Worm (Caenorhabditis elegans): ENCODE data around the gene K01F9.2.

DNA sequence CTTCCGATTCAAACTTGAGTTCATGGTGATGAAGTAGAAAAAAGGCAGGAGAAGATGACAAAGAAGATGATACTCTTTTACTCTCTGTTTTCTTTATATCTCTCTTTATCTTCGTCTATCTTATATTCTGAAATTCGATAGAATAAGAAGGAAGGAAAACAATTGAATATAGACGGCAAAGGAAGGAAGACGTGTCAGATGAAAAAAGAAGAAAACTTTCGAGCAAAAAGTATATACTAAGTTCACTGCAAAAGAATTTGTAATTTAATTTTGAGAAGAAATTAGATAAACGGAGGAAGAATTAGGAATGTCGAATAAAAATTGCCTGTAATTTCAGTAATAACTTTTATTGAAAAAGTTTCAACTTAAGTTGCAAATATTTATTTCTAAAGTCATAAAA is at the start of gene K01F9.2:
- TF ChIP-seq chd-7 (tag; optimal IDR thresholded peaks at IDR 0.05) (no peak), ceh-79 (tag; optimal IDR thresholded peaks at IDR 0.05) (no peak), ZK185.1 (tag; optimal IDR thresholded peaks at IDR 0.05; ENCODE audit: poor library complexity, severe bottlenecking) (no peak), ceh-40 (GFP tag; IDR thresholded peaks at IDR 0.05) (no peak), tbx-9 (tag; optimal IDR thresholded peaks at IDR 0.05; ENCODE audit: borderline replicate concordance) (no peak), hsf-1 (GFP tag; IDR thresholded peaks at IDR 0.05) (no peak), Y56A3A.18 (GFP tag; IDR thresholded peaks at IDR 0.05) (no peak), lir-1 (GFP tag; conservative IDR thresholded peaks at IDR 0.05) (no peak), nhr-179 (tag; optimal IDR thresholded peaks at IDR 0.05) (no peak), let-607 (tag; optimal IDR thresholded peaks at IDR 0.05) (no peak), ama-1 (optimal IDR thresholded peaks at IDR 0.05) (no peak), ama-1 (GFP tag; optimal IDR thresholded peaks at IDR 0.05) (no peak), K11D2.4 (GFP tag; IDR thresholded peaks at IDR 0.05) (no peak), sea-2 (GFP tag; IDR thresholded peaks at IDR 0.05) (no peak), attf-6 (GFP tag; IDR thresholded peaks at IDR 0.05) (no peak)

Data from whole organism, young adult.